Fruit fly (Drosophila melanogaster) whole organism, embryonic: ENCODE data around the gene Fer2LCH.

Experiments
- B-H2 ChIP-seq: fragments of 200-800 bp; sonication (Bioruptor generic); optimal IDR thresholded peaks from 2 replicates; lab custom pipeline; 2018; ENCODE audit warnings: missing biosample characterization, mild to moderate bottlenecking, missing genetic modification characterization
- CG10959 ChIP-seq: fragments of 200-800 bp; sonication (Bioruptor generic); IDR thresholded peaks from 2 replicates; pipeline ENCODE4 v1.3.6; 2022; ENCODE audit warnings: missing biosample characterization, missing genetic modification characterization
- CG11093 ChIP-seq: fragments of 200-800 bp; sonication (Bioruptor generic); IDR thresholded peaks from 3 replicates; pipeline ENCODE4 v1.3.6; 2022; ENCODE audit warnings: missing biosample characterization, missing genetic modification characterization
- CG11456 ChIP-seq: fragments of 200-800 bp; sonication (Bioruptor generic); IDR thresholded peaks from 3 replicates; pipeline ENCODE4 v1.3.6; 2022; ENCODE audit warnings: missing biosample characterization, missing genetic modification characterization
- CG12299 ChIP-seq: fragments of 200-800 bp; sonication (Bioruptor generic); optimal IDR thresholded peaks from 2 replicates; lab custom pipeline; 2018; ENCODE audit warnings: missing biosample characterization, mild to moderate bottlenecking, missing genetic modification characterization
- CG15601 ChIP-seq: fragments of 200-800 bp; sonication (Bioruptor generic); optimal IDR thresholded peaks from 3 replicates; lab custom pipeline; 2019; ENCODE audit warnings: missing biosample characterization, mild to moderate bottlenecking, missing genetic modification characterization, moderate library complexity
- CG16813 ChIP-seq: fragments of 200-800 bp; sonication (Bioruptor generic); IDR thresholded peaks from 3 replicates; pipeline ENCODE4 v1.3.6; 2022; ENCODE audit warnings: missing biosample characterization, missing genetic modification characterization; ENCODE audit not compliant: partially characterized antibody
- CG17359 ChIP-seq: fragments of 200-800 bp; sonication (Bioruptor generic); optimal IDR thresholded peaks from 3 replicates; lab custom pipeline; 2018; ENCODE audit warnings: missing biosample characterization, mild to moderate bottlenecking, missing genetic modification characterization, moderate library complexity
- CG33213 ChIP-seq: fragments of 200-800 bp; sonication (Bioruptor generic); optimal IDR thresholded peaks from 3 replicates; lab custom pipeline; 2016; ENCODE audit warnings: missing biosample characterization, missing genetic modification characterization
- CG4282 ChIP-seq: fragments of 200-800 bp; sonication (Bioruptor generic); optimal IDR thresholded peaks from 2 replicates; lab custom pipeline; 2016; ENCODE audit warnings: missing biosample characterization, missing genetic modification characterization
- CG6791 ChIP-seq: fragments of 200-800 bp; sonication (Bioruptor generic); IDR thresholded peaks from 3 replicates; pipeline ENCODE4 v1.3.6; 2022; ENCODE audit warnings: missing biosample characterization, missing genetic modification characterization; ENCODE audit not compliant: partially characterized antibody
- CG8924 ChIP-seq: fragments of 200-800 bp; optimal IDR thresholded peaks from 3 replicates; lab custom pipeline; 2019; ENCODE audit warnings: missing biosample characterization, mild to moderate bottlenecking, missing genetic modification characterization, moderate library complexity
- CG9609 ChIP-seq: fragments of 200-800 bp; sonication (Bioruptor generic); optimal IDR thresholded peaks from 3 replicates; lab custom pipeline; 2016; ENCODE audit warnings: missing biosample characterization, missing genetic modification characterization
- Chrac-16 ChIP-seq: fragments of 200-800 bp; sonication (Bioruptor generic); optimal IDR thresholded peaks from 3 replicates; lab custom pipeline; 2016; ENCODE audit warnings: missing biosample characterization, missing genetic modification characterization
- CkIIα-i1 ChIP-seq: fragments of 200-800 bp; sonication (Bioruptor generic); IDR thresholded peaks from 2 replicates; pipeline ENCODE4 v1.3.6; 2022; ENCODE audit warnings: missing biosample characterization, missing genetic modification characterization
- D ChIP-seq, 2 experiments: fragments of 200-800 bp in 1 of 2; fragments of >200 bp in 1 of 2; sonication (Bioruptor generic) in 1 of 2; optimal IDR thresholded peaks; 2 replicates in 1 of 2; 3 replicates in 1 of 2; lab custom pipeline; 2017; ENCODE audit warnings: mild to moderate bottlenecking in 1 of 2, missing biosample characterization in 1 of 2, missing genetic modification characterization in 1 of 2, missing genetic modification reagents in 1 of 2
- D19B ChIP-seq: fragments of 200-800 bp; sonication (Bioruptor generic); optimal IDR thresholded peaks from 2 replicates; lab custom pipeline; 2017; ENCODE audit warnings: missing biosample characterization, mild to moderate bottlenecking, missing genetic modification characterization
- Dll ChIP-seq: fragments of 200-800 bp; sonication (Bioruptor generic); IDR thresholded peaks from 4 replicates; pipeline ENCODE4 v1.3.6; 2022; ENCODE audit warnings: missing biosample characterization, missing genetic modification characterization; ENCODE audit not compliant: partially characterized antibody
- Doc3 ChIP-seq: fragments of 200-800 bp; sonication (Bioruptor generic); IDR thresholded peaks from 3 replicates; pipeline ENCODE4 v1.3.6; 2022; ENCODE audit warnings: missing biosample characterization, missing genetic modification characterization; ENCODE audit not compliant: partially characterized antibody
- H15 ChIP-seq: fragments of 200-800 bp; sonication (Bioruptor generic); IDR thresholded peaks from 3 replicates; pipeline ENCODE4 v1.3.6; 2022; ENCODE audit warnings: missing biosample characterization, missing genetic modification characterization
- H2.0 ChIP-seq: fragments of 200-800 bp; sonication (Bioruptor generic); IDR thresholded peaks from 2 replicates; pipeline ENCODE4 v1.3.6; 2022; ENCODE audit warnings: missing biosample characterization, missing genetic modification characterization
- HLHmδ ChIP-seq: fragments of 200-800 bp; sonication (Bioruptor generic); optimal IDR thresholded peaks from 2 replicates; lab custom pipeline; 2018; ENCODE audit warnings: missing biosample characterization, mild to moderate bottlenecking, missing genetic modification characterization, moderate library complexity
- Lhr ChIP-seq: fragments of 200-800 bp; sonication (Bioruptor generic); optimal IDR thresholded peaks from 3 replicates; lab custom pipeline; 2017; ENCODE audit warnings: mild to moderate bottlenecking, missing biosample characterization, missing genetic modification reagents, missing genetic modification characterization
- Side ChIP-seq: fragments of 200-800 bp; sonication (Bioruptor generic); optimal IDR thresholded peaks from 2 replicates; lab custom pipeline; 2016; ENCODE audit warnings: missing biosample characterization, missing genetic modification characterization
- Sry-β ChIP-seq: fragments of 200-800 bp; sonication (Bioruptor generic); optimal IDR thresholded peaks from 2 replicates; lab custom pipeline; 2018; ENCODE audit warnings: missing biosample characterization, mild to moderate bottlenecking, missing genetic modification characterization, moderate library complexity
- ap ChIP-seq: fragments of 200-800 bp; sonication (Bioruptor generic); IDR thresholded peaks from 2 replicates; pipeline ENCODE4 v1.3.6; 2022; ENCODE audit warnings: missing biosample characterization, missing genetic modification characterization
- chinmo ChIP-seq: fragments of 200-800 bp; sonication (Bioruptor generic); IDR thresholded peaks from 4 replicates; pipeline ENCODE4 v1.3.6; 2022; ENCODE audit warnings: missing biosample characterization, missing genetic modification characterization; ENCODE audit not compliant: partially characterized antibody
- dm ChIP-seq: fragments of 200-800 bp; sonication (Bioruptor generic); optimal IDR thresholded peaks from 3 replicates; lab custom pipeline; 2016; ENCODE audit warnings: missing biosample characterization, missing genetic modification characterization
- dmrt99B ChIP-seq: fragments of 200-800 bp; sonication (Bioruptor generic); optimal IDR thresholded peaks from 2 replicates; lab custom pipeline; 2018; ENCODE audit warnings: missing biosample characterization, mild to moderate bottlenecking, missing genetic modification characterization, moderate library complexity
- dysf ChIP-seq: fragments of 200-800 bp; sonication (Bioruptor generic); IDR thresholded peaks from 3 replicates; pipeline ENCODE4 v1.3.6; 2022; ENCODE audit warnings: missing biosample characterization, missing genetic modification characterization
- eve ChIP-seq, 2 experiments: fragments of >200 bp; optimal IDR thresholded peaks; 2 replicates each; lab custom pipeline; 2017; ENCODE audit warnings: missing biosample characterization in 2 of 2, missing genetic modification characterization in 2 of 2
- ftz-f1 ChIP-seq: fragments of 200-800 bp; sonication (Bioruptor generic); optimal IDR thresholded peaks from 2 replicates; lab custom pipeline; 2016; ENCODE audit warnings: missing biosample characterization, missing genetic modification characterization
- gcm2 ChIP-seq: fragments of 200-800 bp; sonication (Bioruptor generic); optimal IDR thresholded peaks from 2 replicates; lab custom pipeline; 2016; ENCODE audit warnings: missing biosample characterization, missing genetic modification characterization
- gsb-n ChIP-seq: fragments of 200-800 bp; sonication (Bioruptor generic); optimal IDR thresholded peaks from 3 replicates; lab custom pipeline; 2018; ENCODE audit warnings: missing biosample characterization, mild to moderate bottlenecking, missing genetic modification characterization
- hbn ChIP-seq: fragments of 200-800 bp; sonication (Bioruptor generic); IDR thresholded peaks from 2 replicates; pipeline ENCODE4 v1.3.6; 2022; ENCODE audit warnings: missing biosample characterization, missing genetic modification characterization; ENCODE audit not compliant: partially characterized antibody
- hkb ChIP-seq, 2 experiments: fragments of 200-800 bp in 1 of 2; fragments of >200 bp in 1 of 2; sonication (Bioruptor generic) in 1 of 2; IDR thresholded peaks in 1 of 2; optimal IDR thresholded peaks in 1 of 2; 2 replicates each; pipeline versions ENCODE4 v1.3.6 to Lab custom; 2017 to 2022; ENCODE audit warnings: missing biosample characterization in 1 of 2, missing genetic modification characterization in 1 of 2
- inv ChIP-seq: fragments of 200-800 bp; sonication (Bioruptor generic); IDR thresholded peaks from 2 replicates; pipeline ENCODE4 v1.3.6; 2022; ENCODE audit warnings: missing biosample characterization, missing genetic modification characterization; ENCODE audit not compliant: partially characterized antibody
- phol ChIP-seq: fragments of 200-800 bp; sonication (Bioruptor generic); optimal IDR thresholded peaks from 3 replicates; lab custom pipeline; 2018; ENCODE audit warnings: missing biosample characterization, mild to moderate bottlenecking, missing genetic modification characterization, moderate library complexity
- repo ChIP-seq: fragments of 200-800 bp; sonication (Bioruptor generic); optimal IDR thresholded peaks from 2 replicates; lab custom pipeline; 2016; ENCODE audit warnings: missing biosample characterization, missing genetic modification characterization
- sens ChIP-seq: fragments of 200-800 bp; sonication (Bioruptor generic); peaks from one replicate; lab custom pipeline; 2016; ENCODE audit warnings: missing biosample characterization, missing genetic modification characterization
- so ChIP-seq: fragments of 200-800 bp; sonication (Bioruptor generic); IDR thresholded peaks from 3 replicates; pipeline ENCODE4 v1.3.6; 2022; ENCODE audit warnings: missing biosample characterization, missing genetic modification characterization
- sob ChIP-seq: fragments of 200-800 bp; sonication (Bioruptor generic); IDR thresholded peaks from 2 replicates; pipeline ENCODE4 v1.3.6; 2022; ENCODE audit warnings: missing biosample characterization, missing genetic modification characterization
- tap ChIP-seq: fragments of 200-800 bp; optimal IDR thresholded peaks from 3 replicates; lab custom pipeline; 2019; ENCODE audit warnings: missing biosample characterization, mild to moderate bottlenecking, missing genetic modification characterization, moderate library complexity
- trh ChIP-seq: fragments of 200-800 bp; sonication (Bioruptor generic); optimal IDR thresholded peaks from 2 replicates; lab custom pipeline; 2016; ENCODE audit warnings: missing biosample characterization, missing genetic modification characterization
- zen2 ChIP-seq: fragments of 200-800 bp; sonication (Bioruptor generic); IDR thresholded peaks from 3 replicates; pipeline ENCODE4 v1.3.6; 2022; ENCODE audit warnings: missing biosample characterization, missing genetic modification characterization; ENCODE audit not compliant: partially characterized antibody
- zf30C ChIP-seq: fragments of 200-800 bp; sonication (Bioruptor generic); optimal IDR thresholded peaks from 3 replicates; lab custom pipeline; 2018; ENCODE audit warnings: missing biosample characterization, mild to moderate bottlenecking, missing genetic modification characterization

Fer2LCH gene

dm6 chr3R:30416765-30417274 is 29.2 kb downstream of the Fer2LCH start (continued):
- TF ChIP-seq phol (no peak), sens (GFP tag; lab: Kevin White, UChicago) (peak; percentile 35), trh (no peak), repo (GFP tag; lab: Kevin White, UChicago) (no peak), CG11093 (GFP tag; lab: Robert Waterston, UW) (no peak), zen2 (0 out of 3 replicates have a peak, but pooled peaks have one; percentile 19), CG11456 (no peak), D (optimal IDR thresholded peaks at IDR 0.05; lab: Kevin White, UChicago) (peak; percentile 42), D (GFP tag; optimal IDR thresholded peaks at IDR 0.05; lab: Kevin White, UChicago) (no peak), gsb-n (tag; lab: Kevin White, UChicago) (peak; percentile 52)
- TF ChIP-seq, all 482 proteins: peak for 9

dm6 chr3R:30419216-30419615 is 31.6 kb downstream of the Fer2LCH start:
- TF ChIP-seq dysf (GFP tag; lab: Robert Waterston, UW) (no peak), CG12299 (tag; lab: Kevin White, UChicago) (no peak), H15 (GFP tag; lab: Robert Waterston, UW) (no peak), inv (no peak), Doc3 (GFP tag; lab: Robert Waterston, UW) (no peak), Sry-β (no peak), D19B (GFP tag; lab: Kevin White, UChicago) (no peak), CG4282 (no peak), CG15601 (tag; lab: Kevin White, UChicago) (no peak), dmrt99B (tag; lab: Kevin White, UChicago) (no peak)

dm6 chr3R:30422871-30423270 is 35.3 kb downstream of the Fer2LCH start, which contains the start of the genes CG2217 and CG42740:
TSS of gene CG2217 (minus strand) at chr3R:30422971.
TSS of gene CG42740 (minus strand) at chr3R:30422971.
- TF ChIP-seq dmrt99B (tag; lab: Kevin White, UChicago) (no peak), chinmo (no peak), CkIIα-i1 (GFP tag; lab: Robert Waterston, UW) (no peak), CG17359 (no peak), CG10959 (GFP tag; lab: Robert Waterston, UW) (no peak), Lhr (GFP tag; lab: Kevin White, UChicago) (no peak), zf30C (no peak)

- TF ChIP-seq gcm2 (no peak), H2.0 (GFP tag; lab: Robert Waterston, UW) (no peak), HLHmδ (GFP tag; lab: Kevin White, UChicago) (no peak), tap (no peak), CG6791 (GFP tag; lab: Robert Waterston, UW) (peak; percentile 83), B-H2 (GFP tag; lab: Kevin White, UChicago) (peak; percentile 67), Side (GFP tag; lab: Kevin White, UChicago) (no peak), ap (GFP tag; lab: Robert Waterston, UW) (no peak), CG16813 (peak; percentile 76), ftz-f1 (GFP tag; lab: Kevin White, UChicago) (peak; percentile 38), CG8924 (tag; lab: Kevin White, UChicago) (no peak), hkb (optimal IDR thresholded peaks at IDR 0.05; lab: Kevin White, UChicago) (no peak), hkb (GFP tag; IDR thresholded peaks at IDR 0.05; lab: Robert Waterston, UW) (no peak), CG9609 (no peak), dm (GFP tag; lab: Kevin White, UChicago) (peak; percentile 66), hbn (GFP tag; lab: Robert Waterston, UW) (peak; percentile 76), so (GFP tag; lab: Robert Waterston, UW) (no peak), Dll (peak; percentile 81), CG33213 (GFP tag; lab: Kevin White, UChicago) (no peak), Chrac-16 (GFP tag; lab: Kevin White, UChicago) (no peak), sob (GFP tag; lab: Robert Waterston, UW) (no peak), eve (GFP tag; optimal IDR thresholded peaks at IDR 0.05; lab: Kevin White, UChicago) (no peak)
Measured at dm6 chr3R:30423695-30424094, 36.1 kb downstream of the Fer2LCH start, which contains the start of the genes CG15535 and mRpS18C. TSS of gene CG15535 (minus strand) at chr3R:30423929. TSS of gene mRpS18C (plus strand) at chr3R:30423974.
